Worm (Caenorhabditis elegans) whole organism, early embryonic: ENCODE results near the gene Y45F10B.12.

Experiments
- F13C5.2 ChIP-seq: sonication (generic microtip); optimal IDR thresholded peaks from 2 replicates; lab custom pipeline; 2017; ENCODE audit warnings: mild to moderate bottlenecking, missing genetic modification characterization, inconsistent platforms, missing compliant biosample characterization
- aly-1 ChIP-seq: sonication (generic microtip); optimal IDR thresholded peaks from 2 replicates; lab custom pipeline; 2016; ENCODE audit warnings: missing genetic modification characterization, missing compliant biosample characterization
- ama-1 ChIP-seq: fragments of 150-350 bp; optimal IDR thresholded peaks from 2 replicates; lab custom pipeline; 2014
- ceh-13 ChIP-seq: fragments of 200-800 bp; sonication (Bioruptor generic); optimal IDR thresholded peaks from 2 replicates; lab custom pipeline; 2018; ENCODE audit warnings: mild to moderate bottlenecking, missing genetic modification characterization, missing compliant biosample characterization
- flt-1 ChIP-seq: fragments of 200-800 bp; sonication (Bioruptor generic); IDR thresholded peaks from 2 replicates; pipeline ENCODE4 v1.3.6; 2022; ENCODE audit warnings: missing genetic modification characterization, missing compliant biosample characterization

DNA sequence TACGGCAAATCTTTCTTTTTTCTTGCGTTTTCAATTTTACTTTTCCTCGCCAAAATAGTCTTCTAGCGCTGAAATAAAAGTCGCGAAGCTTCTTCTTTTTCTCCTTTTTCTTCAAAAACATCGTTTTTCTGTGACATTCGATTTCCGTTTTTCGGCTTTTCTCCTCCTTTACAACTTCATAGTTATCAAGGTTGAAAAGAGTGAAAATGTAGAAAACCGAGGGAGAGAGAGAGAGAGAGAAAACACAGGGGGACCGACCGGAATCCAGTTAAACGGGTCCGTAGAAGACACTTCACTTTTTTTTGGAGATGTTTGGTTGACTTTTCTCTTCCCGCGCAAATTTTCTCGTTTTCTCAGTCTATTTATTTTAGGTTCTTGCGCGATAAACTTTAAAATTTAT, 23.0 kb upstream of the Y45F10B.12 start:
- TF ChIP-seq aly-1 (tag; lab: Kevin White, UChicago) = no peak
- TF ChIP-seq ama-1 (lab: Kevin White, UChicago) = no peak
- no peak for TF ChIP-seq F13C5.2 (tag; lab: Kevin White, UChicago)
- TF ChIP-seq flt-1 = no peak
- TF ChIP-seq ceh-13 = no peak
